Worm (Caenorhabditis elegans) whole organism, mixed stage, embryonic: Measurements from ENCODE around the gene nhr-262.

Experiments
- M03D4.4 ChIP-seq: sonication (generic microtip); optimal IDR thresholded peaks from 2 replicates; lab custom pipeline; 2017; ENCODE audit warnings: mild to moderate bottlenecking, missing genetic modification characterization, missing compliant biosample characterization
- bed-3 ChIP-seq: fragments of 200-800 bp; sonication (Bioruptor generic); optimal IDR thresholded peaks from 3 replicates; lab custom pipeline; 2018; ENCODE audit warnings: mild to moderate bottlenecking, missing genetic modification characterization, moderate library complexity, missing compliant biosample characterization
- blmp-1 ChIP-seq: fragments of 150-350 bp; optimal IDR thresholded peaks from 2 replicates; lab custom pipeline; 2014; ENCODE audit warnings: missing biosample characterization, missing genetic modification characterization
- ceh-39 ChIP-seq: fragments of 150-350 bp; optimal IDR thresholded peaks from 2 replicates; lab custom pipeline; 2014; ENCODE audit warnings: missing biosample characterization, missing genetic modification characterization
- ceh-43 ChIP-seq: fragments of 200-800 bp; sonication (Bioruptor generic); optimal IDR thresholded peaks from 2 replicates; lab custom pipeline; 2018; ENCODE audit warnings: mild to moderate bottlenecking, missing genetic modification characterization, moderate library complexity, missing compliant biosample characterization
- ceh-83 ChIP-seq: fragments of 200-800 bp; sonication (Bioruptor generic); optimal IDR thresholded peaks from 2 replicates; lab custom pipeline; 2018; ENCODE audit warnings: mild to moderate bottlenecking, missing genetic modification characterization, missing compliant biosample characterization
- ces-1 ChIP-seq: fragments of 150-350 bp; optimal IDR thresholded peaks from 2 replicates; lab custom pipeline; 2014; ENCODE audit warnings: missing biosample characterization, missing genetic modification reagents, missing genetic modification characterization
- drap-1 ChIP-seq: fragments of 200-800 bp; sonication (Bioruptor generic); optimal IDR thresholded peaks from 3 replicates; lab custom pipeline; 2018; ENCODE audit warnings: mild to moderate bottlenecking, missing genetic modification characterization, missing compliant biosample characterization
- elt-1 ChIP-seq: sonication (generic microtip); optimal IDR thresholded peaks from 2 replicates; lab custom pipeline; 2017; ENCODE audit warnings: missing genetic modification characterization, mild to moderate bottlenecking, missing compliant biosample characterization, antibody characterized with exemption, moderate library complexity, borderline replicate concordance; ENCODE audit not compliant: insufficient read depth
- elt-3 ChIP-seq: fragments of 150-350 bp; optimal IDR thresholded peaks from 2 replicates; lab custom pipeline; 2014; ENCODE audit warnings: missing biosample characterization, missing genetic modification characterization
- flh-1 ChIP-seq: fragments of 200-800 bp; sonication (Bioruptor generic); optimal IDR thresholded peaks from 2 replicates; lab custom pipeline; 2018; ENCODE audit warnings: mild to moderate bottlenecking, missing genetic modification characterization, moderate library complexity, missing compliant biosample characterization
- ham-2 ChIP-seq: fragments of 200-800 bp; sonication (Bioruptor generic); optimal IDR thresholded peaks from 2 replicates; lab custom pipeline; 2018; ENCODE audit warnings: mild to moderate bottlenecking, missing genetic modification characterization, missing compliant biosample characterization
- lin-13 ChIP-seq: fragments of 150-350 bp; optimal IDR thresholded peaks from 2 replicates; lab custom pipeline; 2014; ENCODE audit warnings: missing biosample characterization, missing genetic modification characterization
- lin-32 ChIP-seq: fragments of 200-800 bp; sonication (Bioruptor generic); optimal IDR thresholded peaks from 2 replicates; lab custom pipeline; 2018; ENCODE audit warnings: mild to moderate bottlenecking, missing genetic modification characterization, missing compliant biosample characterization
- lsy-2 ChIP-seq: fragments of 150-350 bp; optimal IDR thresholded peaks from 2 replicates; lab custom pipeline; 2014; ENCODE audit warnings: missing biosample characterization, missing genetic modification characterization
- mep-1 ChIP-seq: fragments of 150-350 bp; optimal IDR thresholded peaks from 2 replicates; lab custom pipeline; 2017; ENCODE audit warnings: missing biosample characterization, missing genetic modification reagents, missing genetic modification characterization, inconsistent platforms
- mls-2 ChIP-seq: sonication (generic microtip); optimal IDR thresholded peaks from 2 replicates; lab custom pipeline; 2016; ENCODE audit warnings: mild to moderate bottlenecking, missing genetic modification characterization, moderate library complexity, missing compliant biosample characterization
- nhr-12 ChIP-seq: fragments of 150-350 bp; optimal IDR thresholded peaks from 2 replicates; lab custom pipeline; 2014; ENCODE audit warnings: missing biosample characterization, missing genetic modification characterization
- nhr-2 ChIP-seq: fragments of 150-350 bp; optimal IDR thresholded peaks from 2 replicates; lab custom pipeline; 2014; ENCODE audit warnings: missing biosample characterization, missing genetic modification characterization
- nhr-237 ChIP-seq: fragments of 150-350 bp; optimal IDR thresholded peaks from 2 replicates; lab custom pipeline; 2014; ENCODE audit warnings: missing biosample characterization, missing genetic modification characterization
- nhr-76 ChIP-seq: sonication (generic microtip); optimal IDR thresholded peaks from 2 replicates; lab custom pipeline; 2017; ENCODE audit warnings: missing biosample characterization, missing genetic modification characterization
- sem-2 ChIP-seq: fragments of 200-800 bp; sonication (Bioruptor generic); optimal IDR thresholded peaks from 2 replicates; lab custom pipeline; 2018; ENCODE audit warnings: mild to moderate bottlenecking, missing genetic modification characterization, missing compliant biosample characterization
- snpc-4 ChIP-seq: fragments of 150-350 bp; optimal IDR thresholded peaks from 2 replicates; lab custom pipeline; 2014; ENCODE audit warnings: missing biosample characterization, missing genetic modification characterization
- sptf-1 ChIP-seq: sonication (generic microtip); optimal IDR thresholded peaks from 2 replicates; lab custom pipeline; 2017; ENCODE audit warnings: mild to moderate bottlenecking, missing genetic modification characterization, moderate library complexity, missing compliant biosample characterization
- tbx-8 ChIP-seq: fragments of 200-800 bp; sonication (Bioruptor generic); optimal IDR thresholded peaks from 2 replicates; lab custom pipeline; 2018; ENCODE audit warnings: mild to moderate bottlenecking, missing genetic modification characterization, moderate library complexity, missing compliant biosample characterization
- unc-120 ChIP-seq: sonication (generic microtip); optimal IDR thresholded peaks from 2 replicates; lab custom pipeline; 2017; ENCODE audit warnings: missing genetic modification characterization, missing compliant biosample characterization; ENCODE audit not compliant: poor library complexity, severe bottlenecking
- unc-39 ChIP-seq: fragments of 150-350 bp; optimal IDR thresholded peaks from 2 replicates; lab custom pipeline; 2014; ENCODE audit warnings: missing biosample characterization, missing genetic modification characterization
- unc-62 ChIP-seq: fragments of 150-350 bp; optimal IDR thresholded peaks from 2 replicates; lab custom pipeline; 2014; ENCODE audit warnings: missing biosample characterization, missing genetic modification reagents, missing genetic modification characterization
- zip-8 ChIP-seq: fragments of 150-350 bp; optimal IDR thresholded peaks from 2 replicates; lab custom pipeline; 2014; ENCODE audit warnings: missing biosample characterization, missing genetic modification characterization

nhr-262 gene

DNA sequence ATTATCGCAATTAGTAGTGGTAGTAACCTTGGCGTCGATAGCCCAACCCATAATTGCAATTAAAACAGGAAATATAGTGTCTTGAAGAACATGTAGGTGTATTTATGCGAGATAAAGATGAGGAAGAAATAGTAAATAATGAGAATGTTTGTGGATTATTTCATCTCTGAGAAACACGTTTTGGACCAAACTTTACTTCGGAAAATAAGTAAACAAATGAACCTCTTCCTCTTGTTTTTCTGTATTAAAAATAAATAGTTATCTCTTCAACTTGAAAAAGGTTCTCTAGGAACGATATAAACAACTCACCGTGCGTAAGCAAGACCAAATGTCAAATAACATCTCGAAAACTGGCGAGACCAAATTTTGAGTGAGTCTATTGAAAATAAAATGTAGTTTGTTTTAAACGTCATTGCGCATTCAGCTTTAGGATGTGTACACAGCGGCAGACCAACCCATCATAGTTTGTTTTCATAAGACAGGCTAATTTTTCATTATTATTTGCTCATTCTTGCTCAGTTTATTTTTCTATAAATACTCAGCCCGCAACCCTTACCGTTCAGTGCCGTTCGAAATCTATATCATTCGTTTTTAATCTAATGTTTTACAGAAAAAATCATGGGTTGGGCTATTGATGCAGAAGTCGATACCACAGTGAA, 22.3 kb upstream of the nhr-262 start, which contains the start of the genes F09C6.11 and F09C6.12:
Gene F09C6.11 (minus strand): TSS at position 51 of the 659 bp plus-strand sequence.
Gene F09C6.12 (plus strand): TSS at position 609 of the 659 bp plus-strand sequence.
- TF ChIP-seq ceh-39 (tag; lab: Kevin White, UChicago) (no peak), elt-3 (tag; lab: Kevin White, UChicago) (no peak), unc-120 (tag; lab: Kevin White, UChicago) (no peak), nhr-2 (tag; lab: Kevin White, UChicago) (no peak), nhr-76 (tag; lab: Kevin White, UChicago) (no peak), ham-2 (GFP tag; lab: Kevin White, UChicago) (no peak), lin-32 (GFP tag; lab: Kevin White, UChicago) (no peak), nhr-237 (no peak), nhr-12 (no peak), mep-1 (tag; lab: Kevin White, UChicago) (no peak), unc-62 (no peak), M03D4.4 (no peak), unc-39 (tag; lab: Kevin White, UChicago) (no peak), elt-1 (no peak), snpc-4 (tag; lab: Kevin White, UChicago) (no peak), flh-1 (GFP tag; lab: Kevin White, UChicago) (no peak), ceh-83 (GFP tag; lab: Kevin White, UChicago) (no peak)

ce11 chrV:16884744-16885143, 20.0 kb upstream of the nhr-262 start, which contains the start of gene F09C6.13:
Gene F09C6.13, plus strand, starts transcription at chrV:16885044.
- TF ChIP-seq sem-2 (GFP tag; lab: Kevin White, UChicago) = no peak
- no peak for TF ChIP-seq unc-120 (tag; lab: Kevin White, UChicago)
- TF ChIP-seq sptf-1 (tag; lab: Kevin White, UChicago) = no peak
- TF ChIP-seq zip-8 (tag; lab: Kevin White, UChicago) = no peak
- TF ChIP-seq lin-32 (GFP tag; lab: Kevin White, UChicago) = no peak
- no peak for TF ChIP-seq nhr-12
- TF ChIP-seq ces-1 (GFP tag; lab: Kevin White, UChicago) = no peak
- TF ChIP-seq nhr-237 = no peak
- TF ChIP-seq lsy-2 (tag; lab: Kevin White, UChicago) = no peak
- TF ChIP-seq flh-1 (GFP tag; lab: Kevin White, UChicago) = no peak
- no peak for TF ChIP-seq tbx-8 (GFP tag; lab: Kevin White, UChicago)
- TF ChIP-seq lin-13 = no peak
- no peak for TF ChIP-seq mls-2 (tag; lab: Kevin White, UChicago)

ce11 chrV:16888788-16889325, 15.9 kb upstream of the nhr-262 start, which contains the start of the genes ifas-2 and fbxa-44:
Gene ifas-2, minus strand, starts transcription at chrV:16888888.
Gene fbxa-44, plus strand, starts transcription at chrV:16889275.
- no peak for TF ChIP-seq sptf-1 (tag; lab: Kevin White, UChicago)
- TF ChIP-seq unc-62 = no peak
- no peak for TF ChIP-seq drap-1 (GFP tag; lab: Kevin White, UChicago)

ce11 chrV:16893440-16893839, 11.3 kb upstream of the nhr-262 start, which contains the start of gene F09C6.15:
Gene F09C6.15, plus strand, starts transcription at chrV:16893740.
- TF ChIP-seq snpc-4 (tag; lab: Kevin White, UChicago) (no peak), nhr-2 (tag; lab: Kevin White, UChicago) (no peak), unc-62 (no peak), mls-2 (tag; lab: Kevin White, UChicago) (no peak)

DNA sequence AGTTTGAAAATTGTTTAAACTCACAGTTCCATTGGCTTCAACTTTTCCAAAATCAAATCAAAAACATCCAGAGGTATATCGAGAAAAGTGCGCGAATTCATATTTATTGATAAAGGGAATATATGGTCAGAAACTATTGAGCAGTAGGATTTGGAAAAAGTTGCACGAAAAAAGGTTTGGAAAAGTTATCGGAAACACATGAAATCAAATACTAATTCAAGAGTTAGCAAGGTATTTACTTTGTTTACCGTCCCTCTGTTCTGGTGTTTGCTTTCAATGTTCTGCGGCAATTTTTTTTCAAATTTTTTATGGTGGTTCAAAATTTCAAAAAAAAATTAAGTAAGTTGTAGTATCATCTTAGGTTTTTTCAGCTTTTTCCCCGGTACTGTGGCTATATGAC, 5.4 kb upstream of the nhr-262 start, which contains the start of gene fbxa-45:
Gene fbxa-45 (minus strand): TSS at position 101 of the 400 bp plus-strand sequence.
- no peak for TF ChIP-seq blmp-1 (tag; lab: Kevin White, UChicago)
- TF ChIP-seq ceh-39 (tag; lab: Kevin White, UChicago) = no peak
- no peak for TF ChIP-seq tbx-8 (GFP tag; lab: Kevin White, UChicago)
- TF ChIP-seq ces-1 (GFP tag; lab: Kevin White, UChicago) = no peak
- no peak for TF ChIP-seq M03D4.4
- no peak for TF ChIP-seq bed-3 (GFP tag; lab: Kevin White, UChicago)
- TF ChIP-seq lin-32 (GFP tag; lab: Kevin White, UChicago) = no peak
- TF ChIP-seq ceh-43 (GFP tag; lab: Kevin White, UChicago) = no peak
- TF ChIP-seq nhr-12 = no peak
- no peak for TF ChIP-seq sptf-1 (tag; lab: Kevin White, UChicago)
